Worm (Caenorhabditis elegans): Measurements from ENCODE around the gene C30A5.16.

Gene C30A5.16

ce11 chrIII:8181581-8181980 lies 36.4 kb upstream of the C30A5.16 start, which contains the start of gene spc-2:
TSS of gene spc-2 (plus strand) at chrIII:8181881.
- TF ChIP-seq elt-3 (tag; optimal IDR thresholded peaks at IDR 0.05) (no peak), ceh-39 (tag; optimal IDR thresholded peaks at IDR 0.05) (no peak), zip-8 (tag; optimal IDR thresholded peaks at IDR 0.05) (no peak), nhr-28 (tag; optimal IDR thresholded peaks at IDR 0.05) (no peak), ceh-43 (GFP tag; optimal IDR thresholded peaks at IDR 0.05) (no peak), ztf-11 (tag; optimal IDR thresholded peaks at IDR 0.05) (no peak), lin-13 (tag; optimal IDR thresholded peaks at IDR 0.05) (no peak), nhr-2 (tag; optimal IDR thresholded peaks at IDR 0.05) (no peak), bed-3 (GFP tag; optimal IDR thresholded peaks at IDR 0.05) (no peak), pha-4 (tag; optimal IDR thresholded peaks at IDR 0.05) (no peak), unc-39 (tag; optimal IDR thresholded peaks at IDR 0.05) (no peak), snpc-4 (tag; optimal IDR thresholded peaks at IDR 0.05) (no peak), ham-2 (GFP tag; optimal IDR thresholded peaks at IDR 0.05) (no peak), sptf-1 (tag; optimal IDR thresholded peaks at IDR 0.05) (no peak), nhr-12 (tag; optimal IDR thresholded peaks at IDR 0.05) (no peak), hlh-1 (tag; optimal IDR thresholded peaks at IDR 0.05) (no peak), mab-5 (tag; optimal IDR thresholded peaks at IDR 0.05) (no peak)

DNA sequence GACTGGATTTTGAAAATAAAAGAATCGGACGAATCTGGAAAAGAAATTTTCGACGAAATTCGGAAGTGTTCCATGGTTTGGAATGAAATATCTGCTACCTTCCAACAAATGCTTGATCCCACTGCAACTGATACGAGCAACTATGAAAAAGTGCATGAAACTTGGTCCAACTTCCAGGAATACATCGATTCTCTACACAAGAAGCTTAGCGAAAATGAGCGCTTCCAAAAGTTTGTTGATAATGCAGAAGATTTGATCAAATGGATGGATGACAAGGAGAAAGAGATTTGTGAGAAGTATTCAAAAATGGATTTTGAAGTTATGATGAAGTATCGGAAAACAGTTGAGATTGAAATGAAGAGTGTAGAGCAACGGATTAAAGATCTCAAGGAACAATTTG lies 35.4 kb upstream of the C30A5.16 start:
- no peak for TF ChIP-seq nhr-28 (tag; optimal IDR thresholded peaks at IDR 0.05)
- no peak for TF ChIP-seq unc-62 (GFP tag; optimal IDR thresholded peaks at IDR 0.05)
- TF ChIP-seq lin-13 (tag; optimal IDR thresholded peaks at IDR 0.05): no peak
- TF ChIP-seq hlh-1 (tag; optimal IDR thresholded peaks at IDR 0.05): no peak
- TF ChIP-seq ztf-11 (tag; optimal IDR thresholded peaks at IDR 0.05): no peak
- no peak for TF ChIP-seq ham-2 (GFP tag; optimal IDR thresholded peaks at IDR 0.05)
- no peak for TF ChIP-seq M03D4.4 (tag; optimal IDR thresholded peaks at IDR 0.05)
- TF ChIP-seq mep-1 (tag; optimal IDR thresholded peaks at IDR 0.05): no peak
- no peak for TF ChIP-seq unc-120 (tag; optimal IDR thresholded peaks at IDR 0.05; ENCODE audit: poor library complexity, severe bottlenecking)
- TF ChIP-seq nhr-237 (tag; optimal IDR thresholded peaks at IDR 0.05): no peak
- no peak for TF ChIP-seq elt-1 (tag; optimal IDR thresholded peaks at IDR 0.05; ENCODE audit: borderline replicate concordance, insufficient read depth)

- TF ChIP-seq unc-120 (tag; optimal IDR thresholded peaks at IDR 0.05; ENCODE audit: poor library complexity, severe bottlenecking) (no peak), ztf-11 (tag; optimal IDR thresholded peaks at IDR 0.05) (no peak), sptf-1 (tag; optimal IDR thresholded peaks at IDR 0.05) (no peak), zip-8 (tag; optimal IDR thresholded peaks at IDR 0.05) (no peak), nhr-76 (tag; optimal IDR thresholded peaks at IDR 0.05) (no peak), ceh-43 (GFP tag; optimal IDR thresholded peaks at IDR 0.05) (no peak), ceh-83 (GFP tag; optimal IDR thresholded peaks at IDR 0.05) (no peak), lin-13 (tag; optimal IDR thresholded peaks at IDR 0.05) (no peak), nhr-28 (tag; optimal IDR thresholded peaks at IDR 0.05) (no peak), flh-1 (GFP tag; optimal IDR thresholded peaks at IDR 0.05) (no peak), nhr-12 (tag; optimal IDR thresholded peaks at IDR 0.05) (no peak), unc-39 (tag; optimal IDR thresholded peaks at IDR 0.05) (no peak), nhr-2 (tag; optimal IDR thresholded peaks at IDR 0.05) (no peak), elt-1 (tag; optimal IDR thresholded peaks at IDR 0.05; ENCODE audit: borderline replicate concordance, insufficient read depth) (no peak)
Observed at ce11 chrIII:8185130-8185529, 32.9 kb upstream of the C30A5.16 start.

ce11 chrIII:8190505-8190904 lies 27.5 kb upstream of the C30A5.16 start, which contains the start of gene C50C3.19:
TSS of gene C50C3.19 (plus strand) at chrIII:8190805.
- TF ChIP-seq elt-1 (tag; optimal IDR thresholded peaks at IDR 0.05; ENCODE audit: borderline replicate concordance, insufficient read depth) (no peak), ces-1 (GFP tag; optimal IDR thresholded peaks at IDR 0.05) (no peak), ceh-39 (tag; optimal IDR thresholded peaks at IDR 0.05) (no peak), nhr-28 (tag; optimal IDR thresholded peaks at IDR 0.05) (no peak), elt-3 (tag; optimal IDR thresholded peaks at IDR 0.05) (no peak), cnd-1 (tag; optimal IDR thresholded peaks at IDR 0.05) (no peak), ceh-83 (GFP tag; optimal IDR thresholded peaks at IDR 0.05) (no peak), lin-32 (GFP tag; optimal IDR thresholded peaks at IDR 0.05) (no peak), drap-1 (GFP tag; optimal IDR thresholded peaks at IDR 0.05) (no peak), flh-1 (GFP tag; optimal IDR thresholded peaks at IDR 0.05) (no peak), ham-2 (GFP tag; optimal IDR thresholded peaks at IDR 0.05) (no peak), lsy-2 (tag; optimal IDR thresholded peaks at IDR 0.05) (no peak), pha-4 (tag; optimal IDR thresholded peaks at IDR 0.05) (no peak), unc-120 (tag; optimal IDR thresholded peaks at IDR 0.05; ENCODE audit: poor library complexity, severe bottlenecking) (no peak), ceh-43 (GFP tag; optimal IDR thresholded peaks at IDR 0.05) (no peak), blmp-1 (tag; optimal IDR thresholded peaks at IDR 0.05) (no peak), unc-62 (GFP tag; optimal IDR thresholded peaks at IDR 0.05) (no peak)
